Fruit fly (Drosophila melanogaster) whole organism, wandering third instar larva: ENCODE data around the gene CG31638.

Experiments used
- Abd-B ChIP-seq: fragments of >200 bp; optimal IDR thresholded peaks from 2 replicates; lab custom pipeline; 2017; ENCODE audit warnings: missing biosample characterization, missing genetic modification characterization
- CG32264 ChIP-seq: fragments of 200-800 bp; sonication (Bioruptor generic); optimal IDR thresholded peaks from 2 replicates; lab custom pipeline; 2016; ENCODE audit warnings: missing biosample characterization, missing genetic modification characterization
- CG9705 ChIP-seq: fragments of 200-800 bp; sonication (Bioruptor generic); optimal IDR thresholded peaks from 2 replicates; lab custom pipeline; 2018; ENCODE audit warnings: missing biosample characterization, mild to moderate bottlenecking, missing genetic modification characterization
- CrebA ChIP-seq: fragments of 200-800 bp; sonication (Bioruptor generic); optimal IDR thresholded peaks from 2 replicates; lab custom pipeline; 2016; ENCODE audit warnings: missing biosample characterization, mild to moderate bottlenecking, missing genetic modification characterization, borderline replicate concordance
- Dfd ChIP-seq: fragments of >200 bp; optimal IDR thresholded peaks from 2 replicates; lab custom pipeline; 2017; ENCODE audit warnings: missing biosample characterization, missing genetic modification characterization
- Dif ChIP-seq: fragments of 200-275, 200-300 bp; sonication (Bioruptor generic); optimal IDR thresholded peaks from 2 replicates; lab custom pipeline; 2018; ENCODE audit warnings: missing biosample characterization, missing genetic modification characterization; ENCODE audit not compliant: partially characterized antibody
- GATAd ChIP-seq: sonication (Bioruptor generic); optimal IDR thresholded peaks from 2 replicates; lab custom pipeline; 2016; ENCODE audit warnings: missing biosample characterization, missing genetic modification characterization
- HLH106 ChIP-seq: fragments of 200-800 bp; optimal IDR thresholded peaks from 3 replicates; lab custom pipeline; 2019; ENCODE audit warnings: missing biosample characterization, mild to moderate bottlenecking, missing genetic modification characterization, moderate library complexity
- Hnf4 ChIP-seq: fragments of 200-800 bp; sonication (Bioruptor generic); optimal IDR thresholded peaks from 2 replicates; lab custom pipeline; 2016; ENCODE audit warnings: missing biosample characterization, mild to moderate bottlenecking, missing genetic modification characterization
- Hr78 ChIP-seq: fragments of >200 bp; optimal IDR thresholded peaks from 2 replicates; lab custom pipeline; 2017; ENCODE audit warnings: missing biosample characterization, missing genetic modification characterization
- Hr83 ChIP-seq: fragments of 200-300 bp; sonication (Bioruptor generic); optimal IDR thresholded peaks from 2 replicates; lab custom pipeline; 2016; ENCODE audit warnings: missing biosample characterization, mild to moderate bottlenecking, missing genetic modification characterization, moderate library complexity; ENCODE audit not compliant: poor library complexity, severe bottlenecking
- Jra ChIP-seq: sonication (Bioruptor generic); optimal IDR thresholded peaks from 2 replicates; lab custom pipeline; 2016; ENCODE audit warnings: missing biosample characterization, missing genetic modification characterization
- Mio ChIP-seq: sonication (Bioruptor generic); optimal IDR thresholded peaks from 2 replicates; lab custom pipeline; 2016; ENCODE audit warnings: missing biosample characterization, missing genetic modification characterization
- Myc ChIP-seq: fragments of >200 bp; optimal IDR thresholded peaks from 2 replicates; lab custom pipeline; 2017
- N ChIP-seq: fragments of >200 bp; optimal IDR thresholded peaks from 2 replicates; lab custom pipeline; 2018; ENCODE audit warnings: missing biosample characterization, missing external identifiers, missing genetic modification characterization
- OdsH ChIP-seq: fragments of 200-800 bp; sonication (Bioruptor generic); optimal IDR thresholded peaks from 2 replicates; lab custom pipeline; 2016; ENCODE audit warnings: missing biosample characterization, mild to moderate bottlenecking, missing genetic modification characterization
- Rel ChIP-seq, 2 experiments: fragments of 200-800 bp; sonication (Bioruptor generic) in 1 of 2; optimal IDR thresholded peaks; 2 replicates in 1 of 2; 3 replicates in 1 of 2; lab custom pipeline; 2016 to 2019; ENCODE audit warnings: mild to moderate bottlenecking in 2 of 2, missing biosample characterization in 2 of 2, missing genetic modification characterization in 2 of 2, moderate library complexity in 1 of 2
- Sp1 ChIP-seq: fragments of 200-800 bp; sonication (Bioruptor generic); optimal IDR thresholded peaks from 3 replicates; lab custom pipeline; 2019; ENCODE audit warnings: missing biosample characterization, mild to moderate bottlenecking, missing genetic modification characterization, moderate library complexity
- Vsx2 ChIP-seq: fragments of 200-300, 225-300 bp; sonication (Bioruptor generic); optimal IDR thresholded peaks from 2 replicates; lab custom pipeline; 2018; ENCODE audit warnings: missing biosample characterization, missing genetic modification characterization; ENCODE audit not compliant: partially characterized antibody
- br ChIP-seq: fragments of 200-800 bp; sonication (Bioruptor generic); optimal IDR thresholded peaks from 2 replicates; lab custom pipeline; 2016; ENCODE audit warnings: missing biosample characterization, missing genetic modification characterization
- brk ChIP-seq: fragments of 200-800 bp; sonication (Bioruptor generic); optimal IDR thresholded peaks from 2 replicates; lab custom pipeline; 2016; ENCODE audit warnings: missing biosample characterization, mild to moderate bottlenecking, missing genetic modification characterization
- dl ChIP-seq, 2 experiments: fragments of 175-275, 200-275 bp in 1 of 2; fragments of 200-275 bp in 1 of 2; sonication (Bioruptor generic); optimal IDR thresholded peaks; lab custom pipeline; 2018; ENCODE audit warnings: mild to moderate bottlenecking in 2 of 2, missing biosample characterization in 2 of 2, missing genetic modification characterization in 2 of 2, moderate library complexity in 2 of 2; ENCODE audit not compliant: partially characterized antibody in 2 of 2, insufficient read depth in 1 of 2
- dmrt93B ChIP-seq: fragments of 200-800 bp; sonication (Bioruptor generic); optimal IDR thresholded peaks from 2 replicates; lab custom pipeline; 2018; ENCODE audit warnings: missing biosample characterization, mild to moderate bottlenecking, missing genetic modification characterization
- dsf ChIP-seq: sonication (Bioruptor generic); optimal IDR thresholded peaks from 2 replicates; lab custom pipeline; 2016; ENCODE audit warnings: missing biosample characterization, missing genetic modification characterization, borderline replicate concordance
- ey ChIP-seq: fragments of 200-800 bp; sonication (Bioruptor generic); optimal IDR thresholded peaks from 2 replicates; lab custom pipeline; 2016; ENCODE audit warnings: missing biosample characterization, missing genetic modification characterization
- foxo ChIP-seq, 2 experiments: fragments of 200-800 bp; sonication (Bioruptor generic); optimal IDR thresholded peaks; 2 replicates in 1 of 2; 3 replicates in 1 of 2; lab custom pipeline; 2016 to 2017; ENCODE audit warnings: missing biosample characterization in 2 of 2, missing genetic modification characterization in 2 of 2
- fru ChIP-seq: fragments of 200-800 bp; sonication (Bioruptor generic); optimal IDR thresholded peaks from 3 replicates; lab custom pipeline; 2016; ENCODE audit warnings: missing biosample characterization, mild to moderate bottlenecking, missing genetic modification characterization
- h ChIP-seq: fragments of 200-800 bp; sonication (Bioruptor generic); optimal IDR thresholded peaks from 3 replicates; lab custom pipeline; 2016; ENCODE audit warnings: missing biosample characterization, mild to moderate bottlenecking, missing genetic modification characterization
- jim ChIP-seq: fragments of 175-275, 200-325 bp; sonication (Bioruptor generic); optimal IDR thresholded peaks from 2 replicates; lab custom pipeline; 2016; ENCODE audit warnings: missing biosample characterization, mild to moderate bottlenecking, missing genetic modification characterization
- lola ChIP-seq: fragments of >200 bp; optimal IDR thresholded peaks from 2 replicates; lab custom pipeline; 2017; ENCODE audit warnings: missing biosample characterization, missing genetic modification characterization
- pan ChIP-seq: fragments of >200 bp; optimal IDR thresholded peaks from 2 replicates; lab custom pipeline; 2017
- psq ChIP-seq: fragments of 200-800 bp; sonication (Bioruptor generic); optimal IDR thresholded peaks from 3 replicates; lab custom pipeline; 2017; ENCODE audit warnings: missing biosample characterization, mild to moderate bottlenecking, missing genetic modification characterization, moderate library complexity
- rgr ChIP-seq: fragments of 200-800 bp; sonication (Bioruptor generic); optimal IDR thresholded peaks from 3 replicates; lab custom pipeline; 2016; ENCODE audit warnings: missing biosample characterization, mild to moderate bottlenecking, missing genetic modification characterization
- sage ChIP-seq: fragments of 200-800 bp; sonication (Bioruptor generic); optimal IDR thresholded peaks from 2 replicates; lab custom pipeline; 2016; ENCODE audit warnings: missing biosample characterization, mild to moderate bottlenecking, missing genetic modification characterization
- sv ChIP-seq: fragments of 200-800 bp; sonication (Bioruptor generic); optimal IDR thresholded peaks from 3 replicates; lab custom pipeline; 2016; ENCODE audit warnings: missing biosample characterization, missing genetic modification characterization
- tai ChIP-seq: sonication (Bioruptor generic); optimal IDR thresholded peaks from 2 replicates; lab custom pipeline; 2016; ENCODE audit warnings: missing biosample characterization, missing genetic modification characterization
- usp ChIP-seq: fragments of >200 bp; optimal IDR thresholded peaks from 2 replicates; lab custom pipeline; 2017; ENCODE audit warnings: missing biosample characterization, missing genetic modification characterization
- woc ChIP-seq: sonication (Bioruptor generic); optimal IDR thresholded peaks from 2 replicates; lab custom pipeline; 2016; ENCODE audit warnings: missing biosample characterization, mild to moderate bottlenecking, missing genetic modification characterization

Gene CG31638

dm6 chr2L:6449753-6450152 is 41.1 kb upstream of the CG31638 start:
- no peak for TF ChIP-seq Rel (GFP tag; optimal IDR thresholded peaks at IDR 0.05; lab: Kevin White, UChicago)
- peak; percentile 47 for TF ChIP-seq Rel (tag; optimal IDR thresholded peaks at IDR 0.05; lab: Kevin White, UChicago)
- TF ChIP-seq psq (GFP tag; lab: Kevin White, UChicago), result no peak
- TF ChIP-seq lola, result no peak
- TF ChIP-seq Jra (GFP tag; lab: Kevin White, UChicago), result no peak
- TF ChIP-seq, all 38 proteins: peak for 1

dm6 chr2L:6455032-6455954 is 35.6 kb upstream of the CG31638 start, which contains the start of gene retm:
Gene retm (minus strand): TSS chr2L:6455929.
- TF ChIP-seq N (GFP tag; lab: Kevin White, UChicago), result peak; percentile 76
- TF ChIP-seq Hr78 (GFP tag; lab: Kevin White, UChicago), result no peak
- TF ChIP-seq CG32264, result no peak
- TF ChIP-seq foxo (GFP tag; optimal IDR thresholded peaks at IDR 0.05; lab: Kevin White, UChicago), result peak in 1 of 2 experiments; percentile 18
- no peak for TF ChIP-seq br (GFP tag; lab: Kevin White, UChicago)
- no peak for TF ChIP-seq CrebA
- TF ChIP-seq Jra (GFP tag; lab: Kevin White, UChicago), result no peak
- TF ChIP-seq OdsH (GFP tag; lab: Kevin White, UChicago), result no peak
- peak; percentile 37 for TF ChIP-seq fru (GFP tag; lab: Kevin White, UChicago)
- TF ChIP-seq lola, result no peak

- TF ChIP-seq dl (GFP tag; optimal IDR thresholded peaks at IDR 0.05; lab: Kevin White, UChicago; ENCODE audit: insufficient read depth in 1 of 2, partially characterized antibody in 2 of 2) (no peak), Dif (GFP tag; lab: Kevin White, UChicago) (no peak), foxo (GFP tag; optimal IDR thresholded peaks at IDR 0.05; lab: Kevin White, UChicago) (peak in 1 of 2 experiments; percentile 51), fru (GFP tag; lab: Kevin White, UChicago) (peak; percentile 45), OdsH (GFP tag; lab: Kevin White, UChicago) (peak; percentile 17), Jra (GFP tag; lab: Kevin White, UChicago) (peak; percentile 52), sv (GFP tag; lab: Kevin White, UChicago) (peak; percentile 63), sage (peak; percentile 3), usp (GFP tag; lab: Kevin White, UChicago) (no peak), GATAd (GFP tag; lab: Kevin White, UChicago) (no peak), woc (GFP tag; lab: Kevin White, UChicago) (peak; percentile 47), CrebA (no peak), Abd-B (GFP tag; lab: Kevin White, UChicago) (peak; percentile 26), ey (GFP tag; lab: Kevin White, UChicago) (peak; percentile 47), Sp1 (GFP tag; lab: Kevin White, UChicago) (no peak), tai (no peak), HLH106 (tag; lab: Kevin White, UChicago) (peak; percentile 57), Dfd (GFP tag; lab: Kevin White, UChicago) (no peak), dmrt93B (peak; percentile 49), dsf (GFP tag; lab: Kevin White, UChicago) (peak; percentile 20), Hnf4 (peak; percentile 63), br (GFP tag; lab: Kevin White, UChicago) (no peak), jim (GFP tag; lab: Kevin White, UChicago) (no peak), pan (lab: Kevin White, UChicago) (no peak), psq (GFP tag; lab: Kevin White, UChicago) (peak; percentile 13), Rel (GFP tag; optimal IDR thresholded peaks at IDR 0.05; lab: Kevin White, UChicago) (no peak), Rel (tag; optimal IDR thresholded peaks at IDR 0.05; lab: Kevin White, UChicago) (no peak), CG9705 (peak; percentile 50), Mio (no peak), Vsx2 (GFP tag; lab: Kevin White, UChicago) (no peak), brk (GFP tag; lab: Kevin White, UChicago) (no peak), lola (peak; percentile 49), Myc (peak; percentile 21), rgr (GFP tag; lab: Kevin White, UChicago) (peak; percentile 49), Hr83 (GFP tag; lab: Kevin White, UChicago) (no peak), N (GFP tag; lab: Kevin White, UChicago) (peak; percentile 89), Hr78 (GFP tag; lab: Kevin White, UChicago) (peak; percentile 87), CG32264 (no peak), h (peak; percentile 42)
Observed at dm6 chr2L:6455955-6456599, 34.8 kb upstream of the CG31638 start, which contains the start of gene frj. Gene frj (plus strand): TSS chr2L:6456052.
